Worm (Caenorhabditis elegans) whole organism, L1 larva: ENCODE measurements around the gene H06A10.1.

Experiments
- dpl-1 ChIP-seq, 3 experiments: fragments of 150-350 bp in 2 of 3; sonication (generic microtip) in 1 of 3; optimal IDR thresholded peaks; 2 replicates each; lab custom pipeline; 2014 to 2017; ENCODE audit warnings: missing biosample characterization in 3 of 3, missing genetic modification characterization in 3 of 3, missing genetic modification reagents in 3 of 3
- fkh-4 ChIP-seq: sonication (generic microtip); optimal IDR thresholded peaks from 2 replicates; lab custom pipeline; 2016; ENCODE audit warnings: missing compliant biosample characterization, missing genetic modification characterization, borderline replicate concordance
- nhr-11 ChIP-seq: fragments of 150-350 bp; optimal IDR thresholded peaks from 2 replicates; lab custom pipeline; 2014; ENCODE audit warnings: missing biosample characterization, missing genetic modification characterization
- pqm-1 ChIP-seq: sonication (generic microtip); optimal IDR thresholded peaks from 3 replicates; lab custom pipeline; 2017; ENCODE audit warnings: missing biosample characterization, missing genetic modification characterization
- snpc-4 ChIP-seq: fragments of 150-350 bp; optimal IDR thresholded peaks from 2 replicates; lab custom pipeline; 2014; ENCODE audit warnings: missing biosample characterization, missing genetic modification characterization
- unc-30 ChIP-seq: sonication (generic microtip); optimal IDR thresholded peaks from 2 replicates; lab custom pipeline; 2017; ENCODE audit warnings: missing biosample characterization, missing genetic modification characterization
- unc-62 ChIP-seq: fragments of 150-350 bp; optimal IDR thresholded peaks from 2 replicates; lab custom pipeline; 2014; ENCODE audit warnings: missing biosample characterization, missing genetic modification reagents, missing genetic modification characterization

DNA sequence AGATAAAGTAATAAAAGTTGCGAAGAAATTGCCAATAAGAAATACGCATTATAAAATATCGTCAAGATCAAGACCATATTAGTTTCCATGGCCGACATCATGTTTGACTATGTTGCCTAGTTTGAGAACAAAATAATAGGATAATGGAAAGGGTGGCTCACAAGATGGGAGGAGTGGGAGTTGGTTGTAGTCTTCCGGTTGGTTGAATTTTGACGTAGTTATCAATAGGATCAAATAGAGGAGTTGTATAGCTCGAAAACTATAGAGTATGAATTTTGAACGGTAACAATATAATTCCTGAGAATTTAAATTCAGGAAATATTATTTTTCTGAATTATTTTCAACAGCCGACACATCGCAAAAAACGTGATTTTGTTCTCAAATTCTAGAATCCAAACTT lies 25.6 kb upstream of the H06A10.1 start, which contains the start of gene srd-50:
- no peak for TF ChIP-seq unc-30 (tag; lab: Kevin White, UChicago)
- TF ChIP-seq nhr-11 (tag; lab: Kevin White, UChicago), result no peak
- no peak for TF ChIP-seq unc-62 (GFP tag; lab: Kevin White, UChicago)
- TF ChIP-seq pqm-1 (tag; lab: Kevin White, UChicago), result no peak
- TF ChIP-seq fkh-4 (tag; lab: Kevin White, UChicago), result no peak
- no peak for TF ChIP-seq snpc-4 (tag; lab: Kevin White, UChicago)
- TF ChIP-seq dpl-1 (GFP tag; optimal IDR thresholded peaks at IDR 0.05; lab: Kevin White, UChicago), result no peak
